Worm (Caenorhabditis elegans): ENCODE measurements around the gene str-92.

DNA sequence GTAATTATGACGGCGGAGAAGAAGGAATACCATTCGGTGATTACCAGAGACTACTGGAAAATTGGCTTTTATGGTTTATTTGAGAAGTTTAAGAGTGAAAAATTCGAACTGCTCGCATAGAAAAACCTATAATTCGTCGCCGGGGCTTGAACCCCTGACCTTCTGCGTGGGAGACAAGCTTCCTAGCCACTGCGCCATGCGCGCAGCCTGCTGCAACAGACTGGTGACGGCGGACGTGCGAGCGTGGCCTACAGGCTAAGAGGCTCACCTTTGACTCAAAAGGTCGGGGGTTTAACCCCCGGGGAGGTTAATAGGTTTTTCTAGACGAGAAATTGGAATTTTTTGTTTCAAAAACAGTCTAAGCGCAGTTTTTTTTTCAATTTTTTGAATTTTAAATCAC, 12.1 kb downstream of the str-92 start:
- TF ChIP-seq pes-1 (GFP tag; IDR thresholded peaks at IDR 0.05) (no peak), ets-7 (tag; optimal IDR thresholded peaks at IDR 0.05) (no peak), hmbx-1 (tag; optimal IDR thresholded peaks at IDR 0.05) (no peak), ama-1 (optimal IDR thresholded peaks at IDR 0.05) (no peak), tbx-37 (GFP tag; conservative IDR thresholded peaks at IDR 0.05) (no peak), sea-1 (GFP tag; conservative IDR thresholded peaks at IDR 0.05) (0 out of 2 replicates have a peak, but pooled peaks have one; percentile 25), ceh-36 (tag; optimal IDR thresholded peaks at IDR 0.05) (no peak), flt-1 (GFP tag; IDR thresholded peaks at IDR 0.05) (no peak), tra-4 (tag; optimal IDR thresholded peaks at IDR 0.05) (no peak), F13C5.2 (tag; optimal IDR thresholded peaks at IDR 0.05) (no peak), scrt-1 (GFP tag; IDR thresholded peaks at IDR 0.05) (no peak), ceh-13 (GFP tag; optimal IDR thresholded peaks at IDR 0.05) (no peak), hmg-4 (GFP tag; optimal IDR thresholded peaks at IDR 0.05) (no peak), B0310.2 (tag; optimal IDR thresholded peaks at IDR 0.05) (no peak)
